Worm (Caenorhabditis elegans): ENCODE measurements around the gene F38E9.1.

ce11 chrX:16466157-16466556 lies 4.7 kb upstream of the F38E9.1 start:
- TF ChIP-seq elt-2 (tag; optimal IDR thresholded peaks at IDR 0.05): no peak
- TF ChIP-seq nfya-1 (tag; optimal IDR thresholded peaks at IDR 0.05): no peak
- TF ChIP-seq pqm-1 (tag; optimal IDR thresholded peaks at IDR 0.05): no peak
- no peak for TF ChIP-seq fkh-10 (GFP tag; optimal IDR thresholded peaks at IDR 0.05)
- no peak for TF ChIP-seq ama-1 (optimal IDR thresholded peaks at IDR 0.05)
- no peak for TF ChIP-seq dmd-4 (tag; optimal IDR thresholded peaks at IDR 0.05; ENCODE audit: borderline replicate concordance)
- no peak for TF ChIP-seq pat-9 (tag; optimal IDR thresholded peaks at IDR 0.05)
